Fruit fly (Drosophila melanogaster) whole organism, wandering third instar larva: ENCODE data around the gene CG14435.

Experiments used
- Abd-B ChIP-seq: fragments of >200 bp; optimal IDR thresholded peaks from 2 replicates; lab custom pipeline; 2017; ENCODE audit warnings: missing biosample characterization, missing genetic modification characterization
- CG32264 ChIP-seq: fragments of 200-800 bp; sonication (Bioruptor generic); optimal IDR thresholded peaks from 2 replicates; lab custom pipeline; 2016; ENCODE audit warnings: missing biosample characterization, missing genetic modification characterization
- CG9705 ChIP-seq: fragments of 200-800 bp; sonication (Bioruptor generic); optimal IDR thresholded peaks from 2 replicates; lab custom pipeline; 2018; ENCODE audit warnings: missing biosample characterization, mild to moderate bottlenecking, missing genetic modification characterization
- CrebA ChIP-seq: fragments of 200-800 bp; sonication (Bioruptor generic); optimal IDR thresholded peaks from 2 replicates; lab custom pipeline; 2016; ENCODE audit warnings: missing biosample characterization, mild to moderate bottlenecking, missing genetic modification characterization, borderline replicate concordance
- Dfd ChIP-seq: fragments of >200 bp; optimal IDR thresholded peaks from 2 replicates; lab custom pipeline; 2017; ENCODE audit warnings: missing biosample characterization, missing genetic modification characterization
- Dif ChIP-seq: fragments of 200-275, 200-300 bp; sonication (Bioruptor generic); optimal IDR thresholded peaks from 2 replicates; lab custom pipeline; 2018; ENCODE audit warnings: missing biosample characterization, missing genetic modification characterization; ENCODE audit not compliant: partially characterized antibody
- GATAd ChIP-seq: sonication (Bioruptor generic); optimal IDR thresholded peaks from 2 replicates; lab custom pipeline; 2016; ENCODE audit warnings: missing biosample characterization, missing genetic modification characterization
- HLH106 ChIP-seq: fragments of 200-800 bp; optimal IDR thresholded peaks from 3 replicates; lab custom pipeline; 2019; ENCODE audit warnings: missing biosample characterization, mild to moderate bottlenecking, missing genetic modification characterization, moderate library complexity
- Hnf4 ChIP-seq: fragments of 200-800 bp; sonication (Bioruptor generic); optimal IDR thresholded peaks from 2 replicates; lab custom pipeline; 2016; ENCODE audit warnings: missing biosample characterization, mild to moderate bottlenecking, missing genetic modification characterization
- Hr78 ChIP-seq: fragments of >200 bp; optimal IDR thresholded peaks from 2 replicates; lab custom pipeline; 2017; ENCODE audit warnings: missing biosample characterization, missing genetic modification characterization
- Hr83 ChIP-seq: fragments of 200-300 bp; sonication (Bioruptor generic); optimal IDR thresholded peaks from 2 replicates; lab custom pipeline; 2016; ENCODE audit warnings: missing biosample characterization, mild to moderate bottlenecking, missing genetic modification characterization, moderate library complexity; ENCODE audit not compliant: poor library complexity, severe bottlenecking
- Jra ChIP-seq: sonication (Bioruptor generic); optimal IDR thresholded peaks from 2 replicates; lab custom pipeline; 2016; ENCODE audit warnings: missing biosample characterization, missing genetic modification characterization
- Mio ChIP-seq: sonication (Bioruptor generic); optimal IDR thresholded peaks from 2 replicates; lab custom pipeline; 2016; ENCODE audit warnings: missing biosample characterization, missing genetic modification characterization
- Myc ChIP-seq: fragments of >200 bp; optimal IDR thresholded peaks from 2 replicates; lab custom pipeline; 2017
- N ChIP-seq: fragments of >200 bp; optimal IDR thresholded peaks from 2 replicates; lab custom pipeline; 2018; ENCODE audit warnings: missing biosample characterization, missing external identifiers, missing genetic modification characterization
- OdsH ChIP-seq: fragments of 200-800 bp; sonication (Bioruptor generic); optimal IDR thresholded peaks from 2 replicates; lab custom pipeline; 2016; ENCODE audit warnings: missing biosample characterization, mild to moderate bottlenecking, missing genetic modification characterization
- Rel ChIP-seq, 2 experiments: fragments of 200-800 bp; sonication (Bioruptor generic) in 1 of 2; optimal IDR thresholded peaks; 2 replicates in 1 of 2; 3 replicates in 1 of 2; lab custom pipeline; 2016 to 2019; ENCODE audit warnings: mild to moderate bottlenecking in 2 of 2, missing biosample characterization in 2 of 2, missing genetic modification characterization in 2 of 2, moderate library complexity in 1 of 2
- Sp1 ChIP-seq: fragments of 200-800 bp; sonication (Bioruptor generic); optimal IDR thresholded peaks from 3 replicates; lab custom pipeline; 2019; ENCODE audit warnings: missing biosample characterization, mild to moderate bottlenecking, missing genetic modification characterization, moderate library complexity
- Vsx2 ChIP-seq: fragments of 200-300, 225-300 bp; sonication (Bioruptor generic); optimal IDR thresholded peaks from 2 replicates; lab custom pipeline; 2018; ENCODE audit warnings: missing biosample characterization, missing genetic modification characterization; ENCODE audit not compliant: partially characterized antibody
- br ChIP-seq: fragments of 200-800 bp; sonication (Bioruptor generic); optimal IDR thresholded peaks from 2 replicates; lab custom pipeline; 2016; ENCODE audit warnings: missing biosample characterization, missing genetic modification characterization
- brk ChIP-seq: fragments of 200-800 bp; sonication (Bioruptor generic); optimal IDR thresholded peaks from 2 replicates; lab custom pipeline; 2016; ENCODE audit warnings: missing biosample characterization, mild to moderate bottlenecking, missing genetic modification characterization
- dl ChIP-seq, 2 experiments: fragments of 175-275, 200-275 bp in 1 of 2; fragments of 200-275 bp in 1 of 2; sonication (Bioruptor generic); optimal IDR thresholded peaks; lab custom pipeline; 2018; ENCODE audit warnings: mild to moderate bottlenecking in 2 of 2, missing biosample characterization in 2 of 2, missing genetic modification characterization in 2 of 2, moderate library complexity in 2 of 2; ENCODE audit not compliant: partially characterized antibody in 2 of 2, insufficient read depth in 1 of 2
- dmrt93B ChIP-seq: fragments of 200-800 bp; sonication (Bioruptor generic); optimal IDR thresholded peaks from 2 replicates; lab custom pipeline; 2018; ENCODE audit warnings: missing biosample characterization, mild to moderate bottlenecking, missing genetic modification characterization
- dsf ChIP-seq: sonication (Bioruptor generic); optimal IDR thresholded peaks from 2 replicates; lab custom pipeline; 2016; ENCODE audit warnings: missing biosample characterization, missing genetic modification characterization, borderline replicate concordance
- ey ChIP-seq: fragments of 200-800 bp; sonication (Bioruptor generic); optimal IDR thresholded peaks from 2 replicates; lab custom pipeline; 2016; ENCODE audit warnings: missing biosample characterization, missing genetic modification characterization
- foxo ChIP-seq, 2 experiments: fragments of 200-800 bp; sonication (Bioruptor generic); optimal IDR thresholded peaks; 2 replicates in 1 of 2; 3 replicates in 1 of 2; lab custom pipeline; 2016 to 2017; ENCODE audit warnings: missing biosample characterization in 2 of 2, missing genetic modification characterization in 2 of 2
- fru ChIP-seq: fragments of 200-800 bp; sonication (Bioruptor generic); optimal IDR thresholded peaks from 3 replicates; lab custom pipeline; 2016; ENCODE audit warnings: missing biosample characterization, mild to moderate bottlenecking, missing genetic modification characterization
- h ChIP-seq: fragments of 200-800 bp; sonication (Bioruptor generic); optimal IDR thresholded peaks from 3 replicates; lab custom pipeline; 2016; ENCODE audit warnings: missing biosample characterization, mild to moderate bottlenecking, missing genetic modification characterization
- jim ChIP-seq: fragments of 175-275, 200-325 bp; sonication (Bioruptor generic); optimal IDR thresholded peaks from 2 replicates; lab custom pipeline; 2016; ENCODE audit warnings: missing biosample characterization, mild to moderate bottlenecking, missing genetic modification characterization
- lola ChIP-seq: fragments of >200 bp; optimal IDR thresholded peaks from 2 replicates; lab custom pipeline; 2017; ENCODE audit warnings: missing biosample characterization, missing genetic modification characterization
- pan ChIP-seq: fragments of >200 bp; optimal IDR thresholded peaks from 2 replicates; lab custom pipeline; 2017
- psq ChIP-seq: fragments of 200-800 bp; sonication (Bioruptor generic); optimal IDR thresholded peaks from 3 replicates; lab custom pipeline; 2017; ENCODE audit warnings: missing biosample characterization, mild to moderate bottlenecking, missing genetic modification characterization, moderate library complexity
- rgr ChIP-seq: fragments of 200-800 bp; sonication (Bioruptor generic); optimal IDR thresholded peaks from 3 replicates; lab custom pipeline; 2016; ENCODE audit warnings: missing biosample characterization, mild to moderate bottlenecking, missing genetic modification characterization
- sage ChIP-seq: fragments of 200-800 bp; sonication (Bioruptor generic); optimal IDR thresholded peaks from 2 replicates; lab custom pipeline; 2016; ENCODE audit warnings: missing biosample characterization, mild to moderate bottlenecking, missing genetic modification characterization
- sv ChIP-seq: fragments of 200-800 bp; sonication (Bioruptor generic); optimal IDR thresholded peaks from 3 replicates; lab custom pipeline; 2016; ENCODE audit warnings: missing biosample characterization, missing genetic modification characterization
- tai ChIP-seq: sonication (Bioruptor generic); optimal IDR thresholded peaks from 2 replicates; lab custom pipeline; 2016; ENCODE audit warnings: missing biosample characterization, missing genetic modification characterization
- usp ChIP-seq: fragments of >200 bp; optimal IDR thresholded peaks from 2 replicates; lab custom pipeline; 2017; ENCODE audit warnings: missing biosample characterization, missing genetic modification characterization
- woc ChIP-seq: sonication (Bioruptor generic); optimal IDR thresholded peaks from 2 replicates; lab custom pipeline; 2016; ENCODE audit warnings: missing biosample characterization, mild to moderate bottlenecking, missing genetic modification characterization

Gene CG14435

DNA sequence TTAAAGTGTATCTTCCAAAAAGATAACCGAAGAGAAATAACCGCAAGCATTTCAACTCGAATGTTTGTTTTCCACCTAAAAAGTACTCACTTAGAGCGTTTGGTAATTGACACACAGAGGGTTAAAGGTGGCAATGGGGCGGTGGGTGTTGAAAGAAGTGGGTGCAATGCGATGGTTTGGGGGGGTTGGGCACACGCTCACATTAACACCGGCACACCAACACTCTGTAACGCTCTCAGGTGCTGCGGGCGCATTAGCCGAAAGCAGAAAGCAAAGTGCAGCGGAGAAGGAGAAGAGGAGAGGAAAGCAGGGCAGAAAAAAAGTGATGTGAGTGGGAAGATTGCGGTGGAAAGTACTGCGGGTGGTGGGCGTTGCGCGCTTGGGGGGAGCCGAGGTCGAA is 21.3 kb upstream of the CG14435 start:
- peak; percentile 29 for TF ChIP-seq psq (GFP tag; lab: Kevin White, UChicago)
- no peak for TF ChIP-seq pan (lab: Kevin White, UChicago)

dm6 chrX:6863289-6863938 is 19.7 kb upstream of the CG14435 start, which contains the start of gene CG43736:
TSS of gene CG43736 (plus strand) at chrX:6863888.
- no peak for TF ChIP-seq GATAd (GFP tag; lab: Kevin White, UChicago)
- no peak for TF ChIP-seq Vsx2 (GFP tag; lab: Kevin White, UChicago)
- TF ChIP-seq sv (GFP tag; lab: Kevin White, UChicago): peak; percentile 82
- TF ChIP-seq br (GFP tag; lab: Kevin White, UChicago): peak; percentile 88
- no peak for TF ChIP-seq lola (GFP tag; lab: Kevin White, UChicago)
- no peak for TF ChIP-seq pan (lab: Kevin White, UChicago)
- TF ChIP-seq fru (GFP tag; lab: Kevin White, UChicago): peak; percentile 95
- TF ChIP-seq ey (GFP tag; lab: Kevin White, UChicago): peak; percentile 91
- TF ChIP-seq dmrt93B (GFP tag; lab: Kevin White, UChicago): peak; percentile 92
- peak; percentile 23 for TF ChIP-seq brk (GFP tag; lab: Kevin White, UChicago)
- TF ChIP-seq Hr78: no peak
- TF ChIP-seq usp (GFP tag; lab: Kevin White, UChicago): no peak
- peak; percentile 95 for TF ChIP-seq HLH106 (tag; lab: Kevin White, UChicago)
- TF ChIP-seq Rel (GFP tag; optimal IDR thresholded peaks at IDR 0.05; lab: Kevin White, UChicago): no peak
- peak; percentile 87 for TF ChIP-seq Rel (tag; optimal IDR thresholded peaks at IDR 0.05; lab: Kevin White, UChicago)
- no peak for TF ChIP-seq Dfd (GFP tag; lab: Kevin White, UChicago)
- no peak for TF ChIP-seq jim (GFP tag; lab: Kevin White, UChicago)
- peak; percentile 97 for TF ChIP-seq Sp1 (GFP tag; lab: Kevin White, UChicago)
- TF ChIP-seq CG9705: peak; percentile 90
- peak; percentile 89 for TF ChIP-seq rgr (GFP tag; lab: Kevin White, UChicago)
- no peak for TF ChIP-seq dsf (GFP tag; lab: Kevin White, UChicago)
- no peak for TF ChIP-seq Hr83 (GFP tag; lab: Kevin White, UChicago)
- TF ChIP-seq CG32264 (GFP tag; lab: Kevin White, UChicago): peak; percentile 70
- no peak for TF ChIP-seq Myc (lab: Kevin White, UChicago)
- peak; percentile 77 for TF ChIP-seq woc (GFP tag; lab: Kevin White, UChicago)
- TF ChIP-seq CrebA (GFP tag; lab: Kevin White, UChicago): no peak
- no peak for TF ChIP-seq Mio (GFP tag; lab: Kevin White, UChicago)
- TF ChIP-seq tai (GFP tag; lab: Kevin White, UChicago): peak; percentile 25
- peak in 1 of 2 experiments; percentile 94 for TF ChIP-seq foxo (GFP tag; optimal IDR thresholded peaks at IDR 0.05; lab: Kevin White, UChicago)
- TF ChIP-seq dl (GFP tag; optimal IDR thresholded peaks at IDR 0.05; lab: Kevin White, UChicago; ENCODE audit: insufficient read depth in 1 of 2, partially characterized antibody in 2 of 2): no peak
- TF ChIP-seq Jra (GFP tag; lab: Kevin White, UChicago): peak; percentile 14
- no peak for TF ChIP-seq N (GFP tag; lab: Kevin White, UChicago)
- TF ChIP-seq OdsH: peak; percentile 87
- TF ChIP-seq Hnf4 (GFP tag; lab: Kevin White, UChicago): peak; percentile 81
- no peak for TF ChIP-seq psq (GFP tag; lab: Kevin White, UChicago)
- no peak for TF ChIP-seq Dif (GFP tag; lab: Kevin White, UChicago)
- peak; percentile 93 for TF ChIP-seq h
- TF ChIP-seq Abd-B: no peak
- TF ChIP-seq sage: peak; percentile 81
